Worm (Caenorhabditis elegans) whole organism, midembryonic: ENCODE results near the gene C05D9.7.

Source experiments
- T22C8.4 ChIP-seq: fragments of 200-800 bp; sonication (Bioruptor generic); IDR thresholded peaks from 2 replicates; pipeline ENCODE4 v1.3.6; 2022; ENCODE audit warnings: missing genetic modification characterization, missing compliant biosample characterization
- cog-1 ChIP-seq: sonication (generic microtip); optimal IDR thresholded peaks from 2 replicates; lab custom pipeline; 2016; ENCODE audit warnings: missing genetic modification characterization, missing compliant biosample characterization
- ref-1 ChIP-seq: fragments of 200-800 bp; sonication (Bioruptor generic); conservative IDR thresholded peaks from 2 replicates; pipeline ENCODE4 v1.3.6; 2022; ENCODE audit warnings: missing genetic modification reagents, missing genetic modification characterization, missing compliant biosample characterization

DNA sequence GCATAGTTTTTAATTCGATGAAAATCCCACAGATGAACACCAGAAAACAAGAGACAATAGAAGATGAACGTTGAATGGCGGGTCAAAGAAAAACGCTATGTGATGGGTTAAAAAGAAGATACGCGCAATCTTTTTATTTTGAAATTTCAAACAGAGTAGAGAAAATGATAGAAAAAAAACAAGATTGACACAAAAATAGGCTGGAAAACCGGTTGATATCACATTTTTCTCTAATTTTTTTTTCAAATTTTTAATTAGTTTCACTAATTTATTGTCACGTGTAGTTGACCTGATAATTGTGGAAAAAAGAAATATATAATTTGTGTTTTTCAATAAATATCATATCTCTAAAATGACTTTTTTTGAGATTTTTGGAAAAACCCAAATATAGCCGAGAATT, 4.9 kb upstream of the C05D9.7 start, which contains the start of gene C05D9.9:
- no peak for TF ChIP-seq T22C8.4 (GFP tag; lab: Robert Waterston, UW)
- no peak for TF ChIP-seq cog-1
- TF ChIP-seq ref-1 (GFP tag; lab: Robert Waterston, UW), result no peak
